Fruit fly (Drosophila melanogaster) whole organism, embryonic: ENCODE results near the gene CG42828.

Experiments used
- ATbp ChIP-seq: fragments of 200-800 bp; sonication (Bioruptor generic); optimal IDR thresholded peaks from 2 replicates; lab custom pipeline; 2017; ENCODE audit warnings: missing biosample characterization, mild to moderate bottlenecking, missing genetic modification characterization, missing genetic modification reagents
- Awh ChIP-seq: fragments of 200-800 bp; sonication (Bioruptor generic); IDR thresholded peaks from 2 replicates; pipeline ENCODE4, ENCODE4 v1.3.6; 2022; ENCODE audit warnings: missing biosample characterization, missing genetic modification characterization
- CG10979 ChIP-seq: fragments of 200-800 bp; sonication (Bioruptor generic); optimal IDR thresholded peaks from 2 replicates; lab custom pipeline; 2018; ENCODE audit warnings: missing biosample characterization, mild to moderate bottlenecking, missing genetic modification characterization, moderate library complexity
- CG11093 ChIP-seq: fragments of 200-800 bp; sonication (Bioruptor generic); IDR thresholded peaks from 3 replicates; pipeline ENCODE4 v1.3.6; 2022; ENCODE audit warnings: missing biosample characterization, missing genetic modification characterization
- CG11695 ChIP-seq: fragments of 200-800 bp; sonication (Bioruptor generic); IDR thresholded peaks from 3 replicates; pipeline ENCODE4 v1.3.6; 2022; ENCODE audit warnings: missing biosample characterization, missing genetic modification characterization
- CG13424 ChIP-seq: fragments of 200-800 bp; sonication (Bioruptor generic); optimal IDR thresholded peaks from 2 replicates; lab custom pipeline; 2019; ENCODE audit warnings: missing biosample characterization, mild to moderate bottlenecking, missing genetic modification characterization, moderate library complexity
- CG14860 ChIP-seq: fragments of 200-800 bp; sonication (Bioruptor generic); IDR thresholded peaks from 3 replicates; pipeline ENCODE4 v1.3.6; 2022; ENCODE audit warnings: missing biosample characterization, missing genetic modification characterization; ENCODE audit not compliant: partially characterized antibody
- CG15514 ChIP-seq: fragments of 200-800 bp; sonication (Bioruptor generic); optimal IDR thresholded peaks from 3 replicates; lab custom pipeline; 2017; ENCODE audit warnings: missing biosample characterization, missing genetic modification characterization, mild to moderate bottlenecking, moderate library complexity, missing genetic modification reagents
- CG15601 ChIP-seq: fragments of 200-800 bp; sonication (Bioruptor generic); optimal IDR thresholded peaks from 3 replicates; lab custom pipeline; 2019; ENCODE audit warnings: missing biosample characterization, mild to moderate bottlenecking, missing genetic modification characterization, moderate library complexity
- CG1602 ChIP-seq: fragments of 200-800 bp; sonication (Bioruptor generic); optimal IDR thresholded peaks from 3 replicates; lab custom pipeline; 2016; ENCODE audit warnings: missing biosample characterization, missing genetic modification characterization
- CG17328 ChIP-seq: fragments of 200-800 bp; sonication (Bioruptor generic); IDR thresholded peaks from 2 replicates; pipeline ENCODE4 v1.3.6; 2022; ENCODE audit warnings: missing biosample characterization, missing genetic modification characterization
- CG17359 ChIP-seq: fragments of 200-800 bp; sonication (Bioruptor generic); optimal IDR thresholded peaks from 3 replicates; lab custom pipeline; 2018; ENCODE audit warnings: missing biosample characterization, mild to moderate bottlenecking, missing genetic modification characterization, moderate library complexity
- CG17361 ChIP-seq: fragments of 200-800 bp; sonication (Bioruptor generic); IDR thresholded peaks from 3 replicates; pipeline ENCODE4 v1.3.6; 2022; ENCODE audit warnings: missing biosample characterization, missing genetic modification characterization
- CG17612 ChIP-seq: fragments of 200-800 bp; sonication (Bioruptor generic); IDR thresholded peaks from 2 replicates; pipeline ENCODE4 v1.3.6; 2022; ENCODE audit warnings: missing biosample characterization, missing genetic modification characterization
- CG17829 ChIP-seq: fragments of 200-800 bp; optimal IDR thresholded peaks from 2 replicates; lab custom pipeline; 2019; ENCODE audit warnings: missing biosample characterization, mild to moderate bottlenecking, missing genetic modification characterization, moderate library complexity
- CG1832 ChIP-seq: fragments of 200-800 bp; sonication (Bioruptor generic); optimal IDR thresholded peaks from 2 replicates; lab custom pipeline; 2017; ENCODE audit warnings: missing biosample characterization, mild to moderate bottlenecking, missing genetic modification characterization, inconsistent platforms
- CG2678 ChIP-seq: fragments of 200-800 bp; sonication (Bioruptor generic); optimal IDR thresholded peaks from 3 replicates; lab custom pipeline; 2019; ENCODE audit warnings: missing biosample characterization, mild to moderate bottlenecking, missing genetic modification characterization, moderate library complexity
- CG2712 ChIP-seq: fragments of 200-800 bp; optimal IDR thresholded peaks from 3 replicates; lab custom pipeline; 2019; ENCODE audit warnings: missing biosample characterization, mild to moderate bottlenecking, missing genetic modification characterization, moderate library complexity
- CG2875 ChIP-seq: fragments of 200-800 bp; sonication (Bioruptor generic); optimal IDR thresholded peaks from 2 replicates; lab custom pipeline; 2017; ENCODE audit warnings: missing biosample characterization, mild to moderate bottlenecking, missing genetic modification characterization, missing genetic modification reagents
- CG32532 ChIP-seq: fragments of 200-800 bp; sonication (Bioruptor generic); IDR thresholded peaks from 2 replicates; pipeline ENCODE4 v1.3.6; 2022; ENCODE audit warnings: missing biosample characterization, missing genetic modification characterization
- CG3281 ChIP-seq: fragments of 200-800 bp; sonication (Bioruptor generic); optimal IDR thresholded peaks from 3 replicates; lab custom pipeline; 2017; ENCODE audit warnings: missing biosample characterization, mild to moderate bottlenecking, missing genetic modification characterization
- CG33213 ChIP-seq: fragments of 200-800 bp; sonication (Bioruptor generic); optimal IDR thresholded peaks from 3 replicates; lab custom pipeline; 2016; ENCODE audit warnings: missing biosample characterization, missing genetic modification characterization
- CG4404 ChIP-seq: fragments of 200-800 bp; sonication (Bioruptor generic); IDR thresholded peaks from 2 replicates; pipeline ENCODE4 v1.3.6; 2022; ENCODE audit warnings: missing biosample characterization, missing genetic modification characterization
- CG6175 ChIP-seq: fragments of 200-800 bp; sonication (Bioruptor generic); IDR thresholded peaks from 3 replicates; pipeline ENCODE4 v1.3.6; 2022; ENCODE audit warnings: missing biosample characterization, missing genetic modification characterization
- CG7556 ChIP-seq: fragments of 200-800 bp; sonication (Bioruptor generic); optimal IDR thresholded peaks from 2 replicates; lab custom pipeline; 2017; ENCODE audit warnings: missing biosample characterization, mild to moderate bottlenecking, missing genetic modification characterization
- CG8290 ChIP-seq, 3 experiments: fragments of 200-800 bp; sonication (Bioruptor generic); optimal IDR thresholded peaks; 2 replicates each; lab custom pipeline; 2016 to 2019; ENCODE audit warnings: missing biosample characterization in 3 of 3, missing genetic modification characterization in 3 of 3, mild to moderate bottlenecking in 2 of 3, moderate library complexity in 1 of 3
- CG8478 ChIP-seq: fragments of >200 bp; optimal IDR thresholded peaks from 2 replicates; lab custom pipeline; 2018
- CG9817 ChIP-seq: fragments of 200-800 bp; sonication (Bioruptor generic); optimal IDR thresholded peaks from 2 replicates; lab custom pipeline; 2018; ENCODE audit warnings: missing biosample characterization, mild to moderate bottlenecking, missing genetic modification characterization, moderate library complexity
- Camta ChIP-seq: fragments of 200-800 bp; sonication (Bioruptor generic); optimal IDR thresholded peaks from 2 replicates; lab custom pipeline; 2016; ENCODE audit warnings: missing biosample characterization, missing genetic modification characterization
- Deaf1 ChIP-seq: fragments of 200-800 bp; optimal IDR thresholded peaks from 3 replicates; lab custom pipeline; 2019; ENCODE audit warnings: missing biosample characterization, mild to moderate bottlenecking, missing genetic modification characterization, moderate library complexity
- Dfd ChIP-seq, 2 experiments: fragments of >200 bp; optimal IDR thresholded peaks; 2 replicates each; lab custom pipeline; 2017; ENCODE audit warnings: missing biosample characterization in 2 of 2, missing genetic modification characterization in 2 of 2
- Ets97D ChIP-seq: fragments of 200-800 bp; sonication (Bioruptor generic); optimal IDR thresholded peaks from 3 replicates; lab custom pipeline; 2016; ENCODE audit warnings: missing biosample characterization, missing genetic modification characterization
- Fer2 ChIP-seq: fragments of 200-800 bp; sonication (Bioruptor generic); optimal IDR thresholded peaks from 2 replicates; lab custom pipeline; 2018; ENCODE audit warnings: missing biosample characterization, mild to moderate bottlenecking, missing genetic modification characterization, moderate library complexity
- Hey ChIP-seq: fragments of 200-800 bp; sonication (Bioruptor generic); optimal IDR thresholded peaks from 3 replicates; lab custom pipeline; 2018; ENCODE audit warnings: missing biosample characterization, mild to moderate bottlenecking, missing genetic modification characterization
- Sox102F ChIP-seq: fragments of 200-800 bp; sonication (Bioruptor generic); optimal IDR thresholded peaks from 2 replicates; lab custom pipeline; 2018; ENCODE audit warnings: missing biosample characterization, mild to moderate bottlenecking, missing genetic modification characterization, moderate library complexity
- Usf ChIP-seq: fragments of 200-800 bp; sonication (Bioruptor generic); optimal IDR thresholded peaks from 2 replicates; lab custom pipeline; 2017; ENCODE audit warnings: missing genotype, missing biosample characterization, missing genetic modification characterization
- ap ChIP-seq: fragments of 200-800 bp; sonication (Bioruptor generic); IDR thresholded peaks from 2 replicates; pipeline ENCODE4 v1.3.6; 2022; ENCODE audit warnings: missing biosample characterization, missing genetic modification characterization
- bowl ChIP-seq: fragments of 200-800 bp; sonication (Bioruptor generic); IDR thresholded peaks from 2 replicates; pipeline ENCODE4 v1.3.6; 2022; ENCODE audit warnings: missing biosample characterization, missing genetic modification characterization
- cas ChIP-seq: fragments of 200-800 bp; sonication (Bioruptor generic); IDR thresholded peaks from 2 replicates; pipeline ENCODE4 v1.3.6; 2022; ENCODE audit warnings: missing biosample characterization, missing genetic modification characterization
- corto ChIP-seq: fragments of 200-800 bp; sonication (Bioruptor generic); optimal IDR thresholded peaks from 2 replicates; lab custom pipeline; 2016; ENCODE audit warnings: missing biosample characterization, mild to moderate bottlenecking, missing genetic modification characterization, moderate library complexity
- danr ChIP-seq: fragments of 200-800 bp; sonication (Bioruptor generic); IDR thresholded peaks from 2 replicates; pipeline ENCODE4 v1.3.6; 2022; ENCODE audit warnings: missing biosample characterization, missing genetic modification characterization
- grau ChIP-seq: fragments of 200-800 bp; optimal IDR thresholded peaks from 3 replicates; lab custom pipeline; 2019; ENCODE audit warnings: missing biosample characterization, mild to moderate bottlenecking, missing genetic modification characterization, moderate library complexity
- grn ChIP-seq: fragments of 200-800 bp; sonication (Bioruptor generic); optimal IDR thresholded peaks from 3 replicates; lab custom pipeline; 2017; ENCODE audit warnings: missing biosample characterization, missing genetic modification characterization
- jumu ChIP-seq: fragments of 200-800 bp; sonication (Bioruptor generic); optimal IDR thresholded peaks from 3 replicates; lab custom pipeline; 2016; ENCODE audit warnings: missing biosample characterization, missing genetic modification characterization
- maf-S ChIP-seq: fragments of 200-800 bp; sonication (Bioruptor generic); optimal IDR thresholded peaks from 2 replicates; lab custom pipeline; 2016; ENCODE audit warnings: missing biosample characterization, missing genetic modification characterization
- nerfin-1 ChIP-seq: fragments of 200-800 bp; sonication (Bioruptor generic); optimal IDR thresholded peaks from 3 replicates; lab custom pipeline; 2019; ENCODE audit warnings: missing biosample characterization, mild to moderate bottlenecking, missing genetic modification characterization, moderate library complexity
- pfk ChIP-seq: fragments of 200-800 bp; sonication (Bioruptor generic); optimal IDR thresholded peaks from 2 replicates; lab custom pipeline; 2018; ENCODE audit warnings: missing biosample characterization, mild to moderate bottlenecking, missing genetic modification characterization, moderate library complexity
- pita ChIP-seq: fragments of 200-800 bp; sonication (Bioruptor generic); optimal IDR thresholded peaks from 2 replicates; lab custom pipeline; 2017; ENCODE audit warnings: missing biosample characterization, mild to moderate bottlenecking, missing genetic modification characterization
- pzg ChIP-seq: fragments of 200-800 bp; sonication (Bioruptor generic); optimal IDR thresholded peaks from 3 replicates; lab custom pipeline; 2018; ENCODE audit warnings: missing biosample characterization, mild to moderate bottlenecking, missing genetic modification characterization, moderate library complexity
- sr ChIP-seq: fragments of 200-800 bp; sonication (Bioruptor generic); IDR thresholded peaks from 3 replicates; pipeline ENCODE4 v1.3.6; 2022; ENCODE audit warnings: missing biosample characterization, missing genetic modification characterization
- trem ChIP-seq: fragments of 200-800 bp; optimal IDR thresholded peaks from 3 replicates; lab custom pipeline; 2019; ENCODE audit warnings: missing biosample characterization, mild to moderate bottlenecking, missing genetic modification characterization, moderate library complexity

CG42828 gene

DNA sequence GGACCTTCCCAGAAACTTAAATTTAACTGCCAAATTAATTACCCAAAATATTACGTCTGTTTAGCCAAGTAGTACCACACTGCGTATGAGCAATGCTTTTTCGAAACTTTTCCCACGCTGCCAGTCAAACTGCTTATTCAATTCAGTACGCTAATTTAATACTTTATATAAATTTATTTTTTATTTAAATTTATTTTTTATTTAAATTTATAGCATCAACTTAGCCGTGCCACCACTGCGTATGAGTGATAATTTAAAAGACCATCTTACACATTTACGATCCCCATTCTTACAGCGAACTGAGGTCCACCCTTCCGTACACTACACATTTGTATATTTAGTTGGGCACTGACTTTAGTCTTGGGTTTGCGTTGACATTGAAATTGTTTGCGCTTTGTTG, 37.9 kb upstream of the CG42828 start (continued):
- no peak for TF ChIP-seq corto (GFP tag; lab: Kevin White, UChicago)
- peak; percentile 71 for TF ChIP-seq Fer2 (tag; lab: Kevin White, UChicago)
- TF ChIP-seq CG9817 (tag; lab: Kevin White, UChicago), result peak; percentile 83
- TF ChIP-seq CG17829 (tag; lab: Kevin White, UChicago), result peak; percentile 59
- TF ChIP-seq Hey (tag; lab: Kevin White, UChicago), result no peak
- TF ChIP-seq bowl (GFP tag; lab: Robert Waterston, UW), result no peak; the same call in 1 of the 2 replicates
- TF ChIP-seq Ets97D, result no peak
- no peak for TF ChIP-seq Awh
- peak; percentile 97 for TF ChIP-seq CG3281 (GFP tag; lab: Kevin White, UChicago)
- TF ChIP-seq CG17361, result peak; percentile 70
- peak; percentile 74; the same call in 2 of the 3 replicates for TF ChIP-seq CG11695 (GFP tag; lab: Robert Waterston, UW)
- no peak for TF ChIP-seq CG8290 (GFP tag; optimal IDR thresholded peaks at IDR 0.05; lab: Kevin White, UChicago)
- peak in 1 of 2 experiments; percentile 47 for TF ChIP-seq CG8290 (tag; optimal IDR thresholded peaks at IDR 0.05; lab: Kevin White, UChicago)
- TF ChIP-seq Usf (GFP tag; lab: Kevin White, UChicago), result peak; percentile 43
- TF ChIP-seq CG1602 (GFP tag; lab: Kevin White, UChicago), result peak; percentile 40
- TF ChIP-seq CG17328, result no peak
- TF ChIP-seq pzg (GFP tag; lab: Kevin White, UChicago), result peak; percentile 2
- peak; percentile 56 for TF ChIP-seq cas
- 0 out of 2 replicates have a peak, but pooled peaks have one; percentile 23 for TF ChIP-seq CG4404 (GFP tag; lab: Robert Waterston, UW)
- peak; percentile 10 for TF ChIP-seq grn
- TF ChIP-seq pfk (GFP tag; lab: Kevin White, UChicago), result no peak
- peak; percentile 64 for TF ChIP-seq Sox102F (GFP tag; lab: Kevin White, UChicago)
- no peak for TF ChIP-seq Dfd (GFP tag; optimal IDR thresholded peaks at IDR 0.05; lab: Kevin White, UChicago)
- TF ChIP-seq jumu (GFP tag; lab: Kevin White, UChicago), result no peak
- TF ChIP-seq CG33213 (GFP tag; lab: Kevin White, UChicago), result no peak
- TF ChIP-seq CG6175 (GFP tag; lab: Robert Waterston, UW), result no peak; the same call in 2 of the 3 replicates
- peak; percentile 42 for TF ChIP-seq ATbp (GFP tag; lab: Kevin White, UChicago)
- peak; percentile 73 for TF ChIP-seq CG15514 (GFP tag; lab: Kevin White, UChicago)
- TF ChIP-seq CG10979 (tag; lab: Kevin White, UChicago), result peak; percentile 78
- TF ChIP-seq CG8478, result no peak
- no peak for TF ChIP-seq pita
- TF ChIP-seq nerfin-1, result peak; percentile 47
- peak; percentile 79 for TF ChIP-seq CG13424 (tag; lab: Kevin White, UChicago)
- no peak for TF ChIP-seq sr (GFP tag; lab: Robert Waterston, UW)
- peak; percentile 66 for TF ChIP-seq Deaf1 (tag; lab: Kevin White, UChicago)
- TF ChIP-seq CG17612 (GFP tag; lab: Robert Waterston, UW), result no peak
- TF ChIP-seq CG15601 (tag; lab: Kevin White, UChicago), result peak; percentile 5
- no peak for TF ChIP-seq CG11093 (GFP tag; lab: Robert Waterston, UW)
- peak; percentile 86 for TF ChIP-seq CG7556 (GFP tag; lab: Kevin White, UChicago)
- TF ChIP-seq CG2875 (GFP tag; lab: Kevin White, UChicago), result peak; percentile 27
- TF ChIP-seq CG17359, result peak; percentile 64
- peak; percentile 73; the same call in 1 of the 2 replicates for TF ChIP-seq danr
- peak; percentile 70 for TF ChIP-seq CG2712 (tag; lab: Kevin White, UChicago)
- TF ChIP-seq CG14860 (GFP tag; lab: Robert Waterston, UW), result no peak
- TF ChIP-seq CG2678 (tag; lab: Kevin White, UChicago), result peak; percentile 93
- peak; percentile 90 for TF ChIP-seq grau
- TF ChIP-seq Camta, result no peak
- TF ChIP-seq CG32532 (GFP tag; lab: Robert Waterston, UW), result peak; percentile 85
- no peak for TF ChIP-seq CG1832 (GFP tag; lab: Kevin White, UChicago)
- TF ChIP-seq trem (tag; lab: Kevin White, UChicago), result peak; percentile 28
- no peak for TF ChIP-seq maf-S (GFP tag; lab: Kevin White, UChicago)
- TF ChIP-seq ap (GFP tag; lab: Robert Waterston, UW), result no peak
